Worm (Caenorhabditis elegans) whole organism, young adult: Measurements from ENCODE around the gene rps-25.

Source experiments
- D2030.7 ChIP-seq: fragments of 200-800 bp; sonication (Bioruptor generic); IDR thresholded peaks from 2 replicates; pipeline ENCODE4 v1.3.6; 2022; ENCODE audit warnings: missing genetic modification reagents, missing genetic modification characterization, missing compliant biosample characterization
- K12H6.12 ChIP-seq: fragments of 200-800 bp; sonication (Bioruptor generic); optimal IDR thresholded peaks from 2 replicates; lab custom pipeline; 2018; ENCODE audit warnings: mild to moderate bottlenecking, missing genetic modification characterization, missing compliant biosample characterization
- Y67H2A.10 ChIP-seq: fragments of 200-800 bp; sonication (Bioruptor generic); conservative IDR thresholded peaks from 2 replicates; pipeline ENCODE4 v1.3.6; 2022; ENCODE audit warnings: missing genetic modification reagents, missing genetic modification characterization, missing compliant biosample characterization
- attf-5 ChIP-seq: fragments of 200-800 bp; sonication (Bioruptor generic); optimal IDR thresholded peaks from 2 replicates; lab custom pipeline; 2018; ENCODE audit warnings: mild to moderate bottlenecking, missing genetic modification characterization, missing compliant biosample characterization
- cebp-1 ChIP-seq, 2 experiments: fragments of 200-800 bp in 1 of 2; sonication (Bioruptor generic) in 1 of 2; sonication (generic microtip) in 1 of 2; IDR thresholded peaks in 1 of 2; optimal IDR thresholded peaks in 1 of 2; 2 replicates each; pipeline versions ENCODE4 v1.3.6 to Lab custom; 2017 to 2022; ENCODE audit warnings: missing compliant biosample characterization in 2 of 2, missing genetic modification characterization in 2 of 2, mild to moderate bottlenecking in 1 of 2, missing genetic modification reagents in 1 of 2, moderate library complexity in 1 of 2
- hlh-12 ChIP-seq: sonication (generic microtip); optimal IDR thresholded peaks from 2 replicates; lab custom pipeline; 2016; ENCODE audit warnings: missing genetic modification characterization, missing compliant biosample characterization
- hlh-26 ChIP-seq: fragments of 200-800 bp; sonication (Bioruptor generic); conservative IDR thresholded peaks from 2 replicates; pipeline ENCODE4 v1.3.6; 2022; ENCODE audit warnings: missing genetic modification reagents, missing genetic modification characterization, missing compliant biosample characterization
- hmg-1.2 ChIP-seq: fragments of 200-800 bp; sonication (Bioruptor generic); IDR thresholded peaks from 2 replicates; pipeline ENCODE4 v1.3.6; 2022; ENCODE audit warnings: missing genetic modification reagents, missing genetic modification characterization, missing compliant biosample characterization
- mcd-1 ChIP-seq: fragments of 200-800 bp; sonication (Bioruptor generic); IDR thresholded peaks from 2 replicates; pipeline ENCODE4 v1.3.6; 2022; ENCODE audit warnings: missing genetic modification reagents, missing genetic modification characterization, missing compliant biosample characterization
- snpc-1.1 ChIP-seq: sonication (generic microtip); optimal IDR thresholded peaks from 2 replicates; lab custom pipeline; 2017; ENCODE audit warnings: missing genetic modification characterization, mild to moderate bottlenecking, missing compliant biosample characterization, antibody characterized with exemption, moderate library complexity, missing genotype, missing genetic modification reagents; ENCODE audit not compliant: insufficient read depth
- tbp1 ChIP-seq: fragments of 200-800 bp; sonication (Bioruptor generic); optimal IDR thresholded peaks from 2 replicates; lab custom pipeline; 2018; ENCODE audit warnings: mild to moderate bottlenecking, missing genetic modification characterization, missing compliant biosample characterization

ce11 chrIV:5954743-5955142 is 7.3 kb upstream of the rps-25 start:
- TF ChIP-seq hmg-1.2 (no peak), Y67H2A.10 (GFP tag; lab: Robert Waterston, UW) (no peak), tbp1 (GFP tag; lab: Kevin White, UChicago) (no peak), hlh-26 (no peak), mcd-1 (GFP tag; lab: Robert Waterston, UW) (no peak), D2030.7 (GFP tag; lab: Robert Waterston, UW) (no peak), snpc-1.1 (tag; lab: Kevin White, UChicago) (no peak), cebp-1 (GFP tag; IDR thresholded peaks at IDR 0.05; lab: Robert Waterston, UW) (no peak), cebp-1 (tag; optimal IDR thresholded peaks at IDR 0.05; lab: Kevin White, UChicago) (no peak), K12H6.12 (no peak), hlh-12 (tag; lab: Kevin White, UChicago) (no peak), attf-5 (no peak)
